Fruit fly (Drosophila melanogaster) whole organism, embryonic: ENCODE data around the gene CG34148.

ENCODE experiments used
- Bgb ChIP-seq: fragments of 200-800 bp; sonication (Bioruptor generic); IDR thresholded peaks from 2 replicates; pipeline ENCODE4 v1.3.6; 2022; ENCODE audit warnings: missing biosample characterization, missing genetic modification characterization; ENCODE audit not compliant: partially characterized antibody
- CG12071 ChIP-seq: fragments of 200-800 bp; sonication (Bioruptor generic); optimal IDR thresholded peaks from 3 replicates; lab custom pipeline; 2018; ENCODE audit warnings: missing biosample characterization, mild to moderate bottlenecking, missing genetic modification characterization
- CG12219 ChIP-seq: fragments of 200-800 bp; sonication (Bioruptor generic); optimal IDR thresholded peaks from 3 replicates; lab custom pipeline; 2018; ENCODE audit warnings: missing biosample characterization, mild to moderate bottlenecking, missing genetic modification characterization
- CG17829 ChIP-seq: fragments of 200-800 bp; optimal IDR thresholded peaks from 2 replicates; lab custom pipeline; 2019; ENCODE audit warnings: missing biosample characterization, mild to moderate bottlenecking, missing genetic modification characterization, moderate library complexity
- CG18764 ChIP-seq: fragments of 200-800 bp; sonication (Bioruptor generic); optimal IDR thresholded peaks from 3 replicates; lab custom pipeline; 2016; ENCODE audit warnings: missing biosample characterization, missing genetic modification characterization
- CG2678 ChIP-seq: fragments of 200-800 bp; sonication (Bioruptor generic); optimal IDR thresholded peaks from 3 replicates; lab custom pipeline; 2019; ENCODE audit warnings: missing biosample characterization, mild to moderate bottlenecking, missing genetic modification characterization, moderate library complexity
- CG30431 ChIP-seq: fragments of 200-800 bp; sonication (Bioruptor generic); optimal IDR thresholded peaks from 2 replicates; lab custom pipeline; 2017; ENCODE audit warnings: missing biosample characterization, missing genetic modification characterization
- CG31441 ChIP-seq: fragments of 200-800 bp; sonication (Bioruptor generic); IDR thresholded peaks from 2 replicates; pipeline ENCODE4 v1.3.6; 2022; ENCODE audit warnings: missing biosample characterization, missing genetic modification characterization
- CG34224 ChIP-seq: fragments of 200-800 bp; sonication (Bioruptor generic); IDR thresholded peaks from 3 replicates; pipeline ENCODE4 v1.3.6; 2022; ENCODE audit warnings: missing biosample characterization, missing genetic modification characterization; ENCODE audit not compliant: partially characterized antibody
- CG4730 ChIP-seq: fragments of 200-800 bp; sonication (Bioruptor generic); IDR thresholded peaks from 2 replicates; pipeline ENCODE4 v1.3.6; 2022; ENCODE audit warnings: missing biosample characterization, missing genetic modification characterization
- CG5953 ChIP-seq: fragments of 200-800 bp; sonication (Bioruptor generic); IDR thresholded peaks from 2 replicates; pipeline ENCODE4 v1.3.6; 2022; ENCODE audit warnings: missing biosample characterization, missing genetic modification characterization
- CG6683 ChIP-seq: fragments of 200-800 bp; sonication (Bioruptor generic); optimal IDR thresholded peaks from 2 replicates; lab custom pipeline; 2017; ENCODE audit warnings: missing biosample characterization, mild to moderate bottlenecking, missing genetic modification characterization, missing genetic modification reagents
- CG6791 ChIP-seq: fragments of 200-800 bp; sonication (Bioruptor generic); IDR thresholded peaks from 3 replicates; pipeline ENCODE4 v1.3.6; 2022; ENCODE audit warnings: missing biosample characterization, missing genetic modification characterization; ENCODE audit not compliant: partially characterized antibody
- CG6813 ChIP-seq: fragments of 200-800 bp; sonication (Bioruptor generic); optimal IDR thresholded peaks from 2 replicates; lab custom pipeline; 2017; ENCODE audit warnings: missing biosample characterization, missing genetic modification characterization, mild to moderate bottlenecking, moderate library complexity, missing genetic modification reagents
- CG7928 ChIP-seq: fragments of 200-800 bp; sonication (Bioruptor generic); optimal IDR thresholded peaks from 2 replicates; lab custom pipeline; 2017; ENCODE audit warnings: missing biosample characterization, mild to moderate bottlenecking, missing genetic modification characterization
- CG8290 ChIP-seq, 3 experiments: fragments of 200-800 bp; sonication (Bioruptor generic); optimal IDR thresholded peaks; 2 replicates each; lab custom pipeline; 2016 to 2019; ENCODE audit warnings: missing biosample characterization in 3 of 3, missing genetic modification characterization in 3 of 3, mild to moderate bottlenecking in 2 of 3, moderate library complexity in 1 of 3
- CG8359 ChIP-seq: fragments of 200-800 bp; sonication (Bioruptor generic); optimal IDR thresholded peaks from 2 replicates; lab custom pipeline; 2017; ENCODE audit warnings: missing biosample characterization, mild to moderate bottlenecking, missing genetic modification characterization, borderline replicate concordance
- CG9817 ChIP-seq: fragments of 200-800 bp; sonication (Bioruptor generic); optimal IDR thresholded peaks from 2 replicates; lab custom pipeline; 2018; ENCODE audit warnings: missing biosample characterization, mild to moderate bottlenecking, missing genetic modification characterization, moderate library complexity
- CG9932 ChIP-seq: fragments of 200-800 bp; sonication (Bioruptor generic); IDR thresholded peaks from 2 replicates; pipeline ENCODE4 v1.3.6; 2022; ENCODE audit warnings: missing biosample characterization, missing genetic modification characterization
- CrebB ChIP-seq: fragments of 200-800 bp; sonication (Bioruptor generic); optimal IDR thresholded peaks from 3 replicates; lab custom pipeline; 2018; ENCODE audit warnings: missing biosample characterization, mild to moderate bottlenecking, missing genetic modification characterization
- Deaf1 ChIP-seq: fragments of 200-800 bp; optimal IDR thresholded peaks from 3 replicates; lab custom pipeline; 2019; ENCODE audit warnings: missing biosample characterization, mild to moderate bottlenecking, missing genetic modification characterization, moderate library complexity
- HLHmδ ChIP-seq: fragments of 200-800 bp; sonication (Bioruptor generic); optimal IDR thresholded peaks from 2 replicates; lab custom pipeline; 2018; ENCODE audit warnings: missing biosample characterization, mild to moderate bottlenecking, missing genetic modification characterization, moderate library complexity
- Hmx ChIP-seq: fragments of 200-800 bp; sonication (Bioruptor generic); optimal IDR thresholded peaks from 2 replicates; lab custom pipeline; 2016; ENCODE audit warnings: missing biosample characterization, missing genetic modification characterization
- NC2α ChIP-seq: fragments of 200-800 bp; sonication (Bioruptor generic); optimal IDR thresholded peaks from 2 replicates; lab custom pipeline; 2016; ENCODE audit warnings: missing biosample characterization, missing genetic modification characterization
- Side ChIP-seq: fragments of 200-800 bp; sonication (Bioruptor generic); optimal IDR thresholded peaks from 2 replicates; lab custom pipeline; 2016; ENCODE audit warnings: missing biosample characterization, missing genetic modification characterization
- TFAM ChIP-seq: fragments of 200-800 bp; sonication (Bioruptor generic); optimal IDR thresholded peaks from 2 replicates; lab custom pipeline; 2017; ENCODE audit warnings: missing biosample characterization, missing genetic modification characterization, inconsistent platforms
- Vsx1 ChIP-seq: fragments of 200-800 bp; sonication (Bioruptor generic); optimal IDR thresholded peaks from 2 replicates; lab custom pipeline; 2017; ENCODE audit warnings: missing biosample characterization, mild to moderate bottlenecking, missing genetic modification characterization, missing genetic modification reagents
- btn ChIP-seq: fragments of 200-800 bp; sonication (Bioruptor generic); optimal IDR thresholded peaks from 2 replicates; lab custom pipeline; 2016; ENCODE audit warnings: missing biosample characterization, missing genetic modification characterization
- cato ChIP-seq: fragments of 200-800 bp; sonication (Bioruptor generic); optimal IDR thresholded peaks from 2 replicates; lab custom pipeline; 2016; ENCODE audit warnings: missing biosample characterization, missing genetic modification characterization, borderline replicate concordance
- chm ChIP-seq: fragments of 200-800 bp; sonication (Bioruptor generic); IDR thresholded peaks from 2 replicates; pipeline ENCODE4 v1.3.6; 2022; ENCODE audit warnings: missing biosample characterization, missing genetic modification characterization
- ci ChIP-seq: fragments of 200-800 bp; sonication (Bioruptor generic); IDR thresholded peaks from 3 replicates; pipeline ENCODE4 v1.3.6; 2022; ENCODE audit warnings: missing biosample characterization, missing genetic modification characterization
- crc ChIP-seq: fragments of 200-800 bp; sonication (Bioruptor generic); optimal IDR thresholded peaks from 2 replicates; lab custom pipeline; 2016; ENCODE audit warnings: missing biosample characterization, missing genetic modification characterization
- cwo ChIP-seq: fragments of 200-800 bp; sonication (Bioruptor generic); optimal IDR thresholded peaks from 3 replicates; lab custom pipeline; 2017; ENCODE audit warnings: missing biosample characterization, missing genetic modification characterization, mild to moderate bottlenecking, moderate library complexity, missing genetic modification reagents
- eve ChIP-seq, 2 experiments: fragments of >200 bp; optimal IDR thresholded peaks; 2 replicates each; lab custom pipeline; 2017; ENCODE audit warnings: missing biosample characterization in 2 of 2, missing genetic modification characterization in 2 of 2
- ewg ChIP-seq: fragments of 200-800 bp; sonication (Bioruptor generic); optimal IDR thresholded peaks from 3 replicates; lab custom pipeline; 2017; ENCODE audit warnings: mild to moderate bottlenecking, missing biosample characterization, missing genetic modification reagents, missing genetic modification characterization
- fd102C ChIP-seq: fragments of 200-800 bp; sonication (Bioruptor generic); optimal IDR thresholded peaks from 2 replicates; lab custom pipeline; 2018; ENCODE audit warnings: missing biosample characterization, mild to moderate bottlenecking, missing genetic modification characterization, moderate library complexity
- fd64A ChIP-seq: fragments of 200-800 bp; sonication (Bioruptor generic); optimal IDR thresholded peaks from 3 replicates; lab custom pipeline; 2018; ENCODE audit warnings: missing biosample characterization, mild to moderate bottlenecking, missing genetic modification characterization
- fd96Cb ChIP-seq: fragments of 200-800 bp; sonication (Bioruptor generic); optimal IDR thresholded peaks from 2 replicates; lab custom pipeline; 2018; ENCODE audit warnings: missing biosample characterization, mild to moderate bottlenecking, missing genetic modification characterization, moderate library complexity
- hb ChIP-seq: fragments of 200-800 bp; sonication (Bioruptor generic); IDR thresholded peaks from 3 replicates; pipeline ENCODE4 v1.3.6; 2022; ENCODE audit warnings: missing biosample characterization, missing genetic modification characterization; ENCODE audit not compliant: partially characterized antibody
- lbe ChIP-seq: fragments of 200-800 bp; sonication (Bioruptor generic); optimal IDR thresholded peaks from 2 replicates; lab custom pipeline; 2016; ENCODE audit warnings: missing biosample characterization, mild to moderate bottlenecking, missing genetic modification characterization
- phol ChIP-seq: fragments of 200-800 bp; sonication (Bioruptor generic); optimal IDR thresholded peaks from 3 replicates; lab custom pipeline; 2018; ENCODE audit warnings: missing biosample characterization, mild to moderate bottlenecking, missing genetic modification characterization, moderate library complexity
- seq ChIP-seq: fragments of 200-800 bp; sonication (Bioruptor generic); IDR thresholded peaks from 2 replicates; pipeline ENCODE4 v1.3.6; 2022; ENCODE audit warnings: missing biosample characterization, missing genetic modification characterization
- slou ChIP-seq: fragments of 200-800 bp; sonication (Bioruptor generic); optimal IDR thresholded peaks from 3 replicates; lab custom pipeline; 2016; ENCODE audit warnings: missing biosample characterization, missing genetic modification characterization
- sqz ChIP-seq: fragments of 200-800 bp; sonication (Bioruptor generic); optimal IDR thresholded peaks from 3 replicates; lab custom pipeline; 2018; ENCODE audit warnings: missing biosample characterization, mild to moderate bottlenecking, missing genetic modification characterization
- stc ChIP-seq: fragments of 200-800 bp; sonication (Bioruptor generic); IDR thresholded peaks from 2 replicates; pipeline ENCODE4 v1.3.6; 2022; ENCODE audit warnings: missing biosample characterization, missing genetic modification characterization
- tap ChIP-seq: fragments of 200-800 bp; optimal IDR thresholded peaks from 3 replicates; lab custom pipeline; 2019; ENCODE audit warnings: missing biosample characterization, mild to moderate bottlenecking, missing genetic modification characterization, moderate library complexity
- toy ChIP-seq: fragments of 200-800 bp; sonication (Bioruptor generic); IDR thresholded peaks from 2 replicates; pipeline ENCODE4 v1.3.6; 2022; ENCODE audit warnings: missing biosample characterization, missing genetic modification characterization
- unc-4 ChIP-seq: fragments of 200-800 bp; sonication (Bioruptor generic); IDR thresholded peaks from 2 replicates; pipeline ENCODE4 v1.3.6; 2022; ENCODE audit warnings: missing biosample characterization, missing genetic modification characterization; ENCODE audit not compliant: partially characterized antibody
- zfh2 ChIP-seq: fragments of 200-800 bp; sonication (Bioruptor generic); optimal IDR thresholded peaks from 2 replicates; lab custom pipeline; 2016; ENCODE audit warnings: missing biosample characterization, missing genetic modification characterization

The CG34148 gene

dm6 chr3R:21852579-21853233 is 25.8 kb downstream of the CG34148 start (continued):
- TF ChIP-seq eve (GFP tag; optimal IDR thresholded peaks at IDR 0.05; lab: Kevin White, UChicago) (peak in 1 of 2 experiments; percentile 9), ewg (GFP tag; lab: Kevin White, UChicago) (no peak), phol (peak; percentile 15), CG17829 (tag; lab: Kevin White, UChicago) (no peak), seq (GFP tag; lab: Robert Waterston, UW) (no peak), toy (no peak), fd64A (GFP tag; lab: Kevin White, UChicago) (no peak), CG2678 (tag; lab: Kevin White, UChicago) (peak; percentile 59), HLHmδ (GFP tag; lab: Kevin White, UChicago) (no peak), tap (peak; percentile 28), sqz (GFP tag; lab: Kevin White, UChicago) (peak; percentile 82), CG34224 (GFP tag; lab: Robert Waterston, UW) (no peak), Bgb (GFP tag; lab: Robert Waterston, UW) (0 out of 2 replicates have a peak, but pooled peaks have one; percentile 21), CG31441 (peak; percentile 31; the same call in 1 of the 2 replicates), CG6813 (GFP tag; lab: Kevin White, UChicago) (no peak), stc (GFP tag; lab: Robert Waterston, UW) (no peak), fd96Cb (no peak), Vsx1 (GFP tag; lab: Kevin White, UChicago) (no peak), CG12071 (no peak), CG8290 (GFP tag; optimal IDR thresholded peaks at IDR 0.05; lab: Kevin White, UChicago) (no peak), CG8290 (tag; optimal IDR thresholded peaks at IDR 0.05; lab: Kevin White, UChicago) (no peak), lbe (no peak), Side (GFP tag; lab: Kevin White, UChicago) (no peak), NC2α (GFP tag; lab: Kevin White, UChicago) (no peak), zfh2 (peak; percentile 53), CG7928 (GFP tag; lab: Kevin White, UChicago) (no peak), CG9817 (peak; percentile 50), CG8359 (GFP tag; lab: Kevin White, UChicago) (no peak), Deaf1 (tag; lab: Kevin White, UChicago) (peak; percentile 10), crc (GFP tag; lab: Kevin White, UChicago) (no peak), CG5953 (no peak), CG30431 (GFP tag; lab: Kevin White, UChicago) (no peak), CrebB (tag; lab: Kevin White, UChicago) (no peak), unc-4 (GFP tag; lab: Robert Waterston, UW) (no peak), chm (no peak), CG9932 (GFP tag; lab: Robert Waterston, UW) (peak; percentile 32; the same call in 1 of the 2 replicates), btn (GFP tag; lab: Kevin White, UChicago) (no peak), cwo (GFP tag; lab: Kevin White, UChicago) (peak; percentile 5), slou (GFP tag; lab: Kevin White, UChicago) (no peak), fd102C (GFP tag; lab: Kevin White, UChicago) (no peak), CG4730 (GFP tag; lab: Robert Waterston, UW) (no peak), CG6683 (no peak), CG12219 (no peak), Hmx (GFP tag; lab: Kevin White, UChicago) (no peak), CG6791 (no peak), cato (no peak), ci (peak; percentile 27; the same call in 1 of the 3 replicates), TFAM (no peak), hb (GFP tag; lab: Robert Waterston, UW) (no peak), CG18764 (GFP tag; lab: Kevin White, UChicago) (no peak)
